Comparison of ENCODE assay signal across 3 worm cellular contexts in the genomic region with DNA sequence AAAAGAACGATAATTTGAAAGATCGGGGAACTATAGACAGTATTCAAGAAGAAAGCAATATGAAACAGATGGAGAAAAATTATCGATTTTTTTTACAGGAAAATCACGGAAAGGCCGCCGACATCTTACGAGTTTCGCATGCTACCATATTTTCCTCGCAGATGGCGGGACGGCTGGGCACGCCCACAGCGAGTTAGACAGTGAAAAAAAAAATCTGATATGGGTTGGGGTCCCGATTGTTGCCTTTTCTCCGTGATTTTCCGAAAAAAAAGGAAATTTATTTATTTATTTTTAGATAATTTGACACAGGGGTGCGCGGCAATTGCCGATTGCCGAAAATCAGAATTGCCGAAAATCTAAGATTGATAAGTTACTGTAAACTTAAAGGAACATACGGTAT.
A peak's percentile ranks its signal among the peaks of the same experiment; 100 is the strongest.
TF ChIP-seq lines count a peak whose summit lies in the region.

No protein-coding gene starts in this region.

TF ChIP-seq in whole organism, L4 larva, 104 proteins besides CTCF, POLR2A, EP300 and RAD21:
- no peak for TF ChIP-seq attf-4 (tag; optimal IDR thresholded peaks at IDR 0.05; lab: Kevin White, UChicago)
- peak; percentile 61; the same call in 1 of the 2 replicates for TF ChIP-seq snpc-1.2 (GFP tag; IDR thresholded peaks at IDR 0.05; lab: Robert Waterston, UW)

TF ChIP-seq in whole organism, midembryonic, 9 proteins besides CTCF, POLR2A, EP300 and RAD21:
- no peak for TF ChIP-seq flt-1 (GFP tag; IDR thresholded peaks at IDR 0.05; lab: Robert Waterston, UW)
- no peak for TF ChIP-seq ref-1 (GFP tag; conservative IDR thresholded peaks at IDR 0.05; lab: Robert Waterston, UW)
- no peak for TF ChIP-seq cog-1 (tag; optimal IDR thresholded peaks at IDR 0.05; lab: Kevin White, UChicago)
- no peak for TF ChIP-seq klf-2 (GFP tag; conservative IDR thresholded peaks at IDR 0.05; lab: Robert Waterston, UW)
- TF ChIP-seq T22C8.4 (GFP tag; IDR thresholded peaks at IDR 0.05; lab: Robert Waterston, UW), result peak; percentile 42; the same call in 1 of the 2 replicates
- no peak for TF ChIP-seq tab-1 (GFP tag; IDR thresholded peaks at IDR 0.05; lab: Robert Waterston, UW)

TF ChIP-seq in whole organism, young adult, 124 proteins besides CTCF, POLR2A, EP300 and RAD21:
- TF ChIP-seq snpc-4 (GFP tag; optimal IDR thresholded peaks at IDR 0.05; lab: Kevin White, UChicago) (no peak), snpc-4 (tag; optimal IDR thresholded peaks at IDR 0.05; lab: Kevin White, UChicago) (peak in 2 of 4 experiments; percentile 53 to 54), C06A6.2 (GFP tag; conservative IDR thresholded peaks at IDR 0.05; lab: Robert Waterston, UW) (no peak), attf-6 (GFP tag; IDR thresholded peaks at IDR 0.05; lab: Robert Waterston, UW) (peak; percentile 45; the same call in 1 of the 2 replicates)
